Worm (Caenorhabditis elegans) whole organism, young adult: ENCODE results near the gene mrpl-18.

Experiments
- B0261.1 ChIP-seq: sonication (generic microtip); optimal IDR thresholded peaks from 2 replicates; lab custom pipeline; 2016; ENCODE audit warnings: mild to moderate bottlenecking, missing genetic modification characterization, moderate library complexity, missing compliant biosample characterization
- B0336.3 ChIP-seq: fragments of 200-800 bp; sonication (Bioruptor generic); IDR thresholded peaks from 2 replicates; pipeline ENCODE4 v1.3.6; 2022; ENCODE audit warnings: missing genetic modification characterization, missing compliant biosample characterization
- C17E4.6 ChIP-seq: fragments of 200-800 bp; sonication (Bioruptor generic); IDR thresholded peaks from 2 replicates; pipeline ENCODE4 v1.3.6; 2022; ENCODE audit warnings: missing genetic modification reagents, missing genetic modification characterization, missing compliant biosample characterization
- F22D6.2 ChIP-seq: sonication (generic microtip); optimal IDR thresholded peaks from 2 replicates; lab custom pipeline; 2016; ENCODE audit warnings: mild to moderate bottlenecking, missing genetic modification characterization, missing compliant biosample characterization
- F55B11.4 ChIP-seq: sonication (generic microtip); optimal IDR thresholded peaks from 2 replicates; lab custom pipeline; 2016; ENCODE audit warnings: missing compliant biosample characterization, missing genetic modification characterization, borderline replicate concordance; ENCODE audit not compliant: insufficient read depth
- K12H6.12 ChIP-seq: fragments of 200-800 bp; sonication (Bioruptor generic); optimal IDR thresholded peaks from 2 replicates; lab custom pipeline; 2018; ENCODE audit warnings: mild to moderate bottlenecking, missing genetic modification characterization, missing compliant biosample characterization
- Y53G8AR.9 ChIP-seq: fragments of 200-800 bp; sonication (Bioruptor generic); conservative IDR thresholded peaks from 2 replicates; pipeline ENCODE4 v1.3.6; 2022; ENCODE audit warnings: missing genetic modification reagents, missing genetic modification characterization, missing compliant biosample characterization
- ZK185.1 ChIP-seq: sonication (generic microtip); optimal IDR thresholded peaks from 2 replicates; lab custom pipeline; 2016; ENCODE audit warnings: mild to moderate bottlenecking, missing genetic modification characterization, missing compliant biosample characterization; ENCODE audit not compliant: poor library complexity, severe bottlenecking
- akir-1 ChIP-seq: fragments of 200-800 bp; sonication (Bioruptor generic); optimal IDR thresholded peaks from 2 replicates; lab custom pipeline; 2018; ENCODE audit warnings: mild to moderate bottlenecking, missing genetic modification characterization, moderate library complexity, missing compliant biosample characterization
- attf-3 ChIP-seq: fragments of 200-800 bp; sonication (Bioruptor generic); conservative IDR thresholded peaks from 2 replicates; pipeline ENCODE4 v1.3.6; 2022; ENCODE audit warnings: missing genetic modification reagents, missing genetic modification characterization, missing compliant biosample characterization
- bed-1 ChIP-seq: fragments of 200-800 bp; sonication (Bioruptor generic); IDR thresholded peaks from 2 replicates; pipeline ENCODE4 v1.3.6; 2022; ENCODE audit warnings: missing genetic modification reagents, missing genetic modification characterization, missing compliant biosample characterization
- bed-2 ChIP-seq: fragments of 200-800 bp; sonication (Bioruptor generic); IDR thresholded peaks from 2 replicates; pipeline ENCODE4 v1.3.6; 2022; ENCODE audit warnings: missing genetic modification reagents, missing genetic modification characterization, missing compliant biosample characterization
- ceh-27 ChIP-seq: fragments of 200-800 bp; sonication (Bioruptor generic); optimal IDR thresholded peaks from 2 replicates; lab custom pipeline; 2018; ENCODE audit warnings: mild to moderate bottlenecking, missing genetic modification characterization, moderate library complexity, missing compliant biosample characterization
- ceh-79 ChIP-seq: sonication (generic microtip); optimal IDR thresholded peaks from 2 replicates; lab custom pipeline; 2017; ENCODE audit warnings: mild to moderate bottlenecking, missing genetic modification characterization, missing compliant biosample characterization
- chd-7 ChIP-seq: sonication (generic microtip); optimal IDR thresholded peaks from 2 replicates; lab custom pipeline; 2016; ENCODE audit warnings: mild to moderate bottlenecking, missing genetic modification characterization, moderate library complexity, missing compliant biosample characterization
- him-1 ChIP-seq: sonication (generic microtip); optimal IDR thresholded peaks from 2 replicates; lab custom pipeline; 2016; ENCODE audit warnings: missing genotype, missing genetic modification reagents, missing genetic modification characterization, missing compliant biosample characterization
- hrde-1 ChIP-seq: sonication (generic microtip); optimal IDR thresholded peaks from 2 replicates; lab custom pipeline; 2016; ENCODE audit warnings: missing genetic modification characterization, mild to moderate bottlenecking, missing compliant biosample characterization, moderate library complexity, missing genotype, missing genetic modification reagents, borderline replicate concordance
- hsf-1 ChIP-seq: fragments of 200-800 bp; sonication (Bioruptor generic); IDR thresholded peaks from 2 replicates; pipeline ENCODE4 v1.3.6; 2022; ENCODE audit warnings: missing genetic modification reagents, missing genetic modification characterization, missing compliant biosample characterization
- let-526 ChIP-seq: fragments of 200-800 bp; sonication (Bioruptor generic); IDR thresholded peaks from 2 replicates; pipeline ENCODE4 v1.3.6; 2022; ENCODE audit warnings: missing genetic modification reagents, missing genetic modification characterization, missing compliant biosample characterization
- lin-40 ChIP-seq: sonication (generic microtip); optimal IDR thresholded peaks from 2 replicates; lab custom pipeline; 2016; ENCODE audit warnings: missing genetic modification characterization, mild to moderate bottlenecking, missing compliant biosample characterization, missing genotype, missing genetic modification reagents
- lir-1 ChIP-seq: fragments of 200-800 bp; sonication (Bioruptor generic); conservative IDR thresholded peaks from 2 replicates; pipeline ENCODE4 v1.3.6; 2022; ENCODE audit warnings: missing genetic modification reagents, missing genetic modification characterization, missing compliant biosample characterization
- lsl-1 ChIP-seq: fragments of 200-800 bp; sonication (Bioruptor generic); optimal IDR thresholded peaks from 2 replicates; lab custom pipeline; 2018; ENCODE audit warnings: mild to moderate bottlenecking, missing genetic modification characterization, moderate library complexity, missing compliant biosample characterization
- lsy-27 ChIP-seq: sonication (generic microtip); optimal IDR thresholded peaks from 2 replicates; lab custom pipeline; 2017; ENCODE audit warnings: missing genetic modification characterization, mild to moderate bottlenecking, missing compliant biosample characterization, antibody characterized with exemption, missing genotype, borderline replicate concordance; ENCODE audit not compliant: insufficient read depth
- mcd-1 ChIP-seq: fragments of 200-800 bp; sonication (Bioruptor generic); IDR thresholded peaks from 2 replicates; pipeline ENCODE4 v1.3.6; 2022; ENCODE audit warnings: missing genetic modification reagents, missing genetic modification characterization, missing compliant biosample characterization
- mel-28 ChIP-seq: sonication (generic microtip); optimal IDR thresholded peaks from 2 replicates; lab custom pipeline; 2016; ENCODE audit warnings: borderline replicate concordance, mild to moderate bottlenecking, missing genetic modification characterization, missing compliant biosample characterization
- mxl-1 ChIP-seq: sonication (generic microtip); optimal IDR thresholded peaks from 2 replicates; lab custom pipeline; 2016; ENCODE audit warnings: missing genetic modification characterization, missing compliant biosample characterization
- nfya-1 ChIP-seq: sonication (generic microtip); optimal IDR thresholded peaks from 2 replicates; lab custom pipeline; 2017; ENCODE audit warnings: antibody characterized with exemption, missing compliant biosample characterization, missing genetic modification characterization, borderline replicate concordance; ENCODE audit not compliant: insufficient read depth
- nhr-27 ChIP-seq: fragments of 200-800 bp; sonication (Bioruptor generic); optimal IDR thresholded peaks from 2 replicates; lab custom pipeline; 2018; ENCODE audit warnings: mild to moderate bottlenecking, missing genetic modification characterization, moderate library complexity, missing compliant biosample characterization
- nhr-80 ChIP-seq: sonication (generic microtip); optimal IDR thresholded peaks from 2 replicates; lab custom pipeline; 2016; ENCODE audit warnings: missing genetic modification characterization, missing compliant biosample characterization
- pha-4 ChIP-seq: fragments of 150-350 bp; sonication (generic microtip); optimal IDR thresholded peaks from 2 replicates; lab custom pipeline; 2014; ENCODE audit warnings: missing biosample characterization, missing genetic modification reagents, missing genetic modification characterization
- sdz-38 ChIP-seq: sonication (generic microtip); optimal IDR thresholded peaks from 2 replicates; lab custom pipeline; 2016; ENCODE audit warnings: missing genotype, missing genetic modification characterization, missing compliant biosample characterization
- sea-2 ChIP-seq: fragments of 200-800 bp; sonication (Bioruptor generic); IDR thresholded peaks from 2 replicates; pipeline ENCODE4 v1.3.6; 2022; ENCODE audit warnings: missing genetic modification characterization, missing compliant biosample characterization
- tlf-1 ChIP-seq: fragments of 200-800 bp; sonication (Bioruptor generic); optimal IDR thresholded peaks from 2 replicates; lab custom pipeline; 2018; ENCODE audit warnings: mild to moderate bottlenecking, missing genetic modification characterization, missing compliant biosample characterization
- unc-62 ChIP-seq: fragments of 150-350 bp; optimal IDR thresholded peaks from 2 replicates; lab custom pipeline; 2014; ENCODE audit warnings: missing biosample characterization, missing genetic modification reagents, missing genetic modification characterization
- zfh-2 ChIP-seq: fragments of 200-800 bp; sonication (Bioruptor generic); conservative IDR thresholded peaks from 2 replicates; pipeline ENCODE4 v1.3.6; 2022; ENCODE audit warnings: missing genetic modification reagents, missing genetic modification characterization, missing compliant biosample characterization
- ztf-3 ChIP-seq: fragments of 200-800 bp; sonication (Bioruptor generic); optimal IDR thresholded peaks from 2 replicates; lab custom pipeline; 2018; ENCODE audit warnings: mild to moderate bottlenecking, missing genetic modification characterization, missing compliant biosample characterization
- ztf-6 ChIP-seq: fragments of 200-800 bp; sonication (Bioruptor generic); IDR thresholded peaks from 2 replicates; pipeline ENCODE4 v1.3.6; 2022; ENCODE audit warnings: missing genetic modification reagents, missing genetic modification characterization, missing compliant biosample characterization

Gene mrpl-18

DNA sequence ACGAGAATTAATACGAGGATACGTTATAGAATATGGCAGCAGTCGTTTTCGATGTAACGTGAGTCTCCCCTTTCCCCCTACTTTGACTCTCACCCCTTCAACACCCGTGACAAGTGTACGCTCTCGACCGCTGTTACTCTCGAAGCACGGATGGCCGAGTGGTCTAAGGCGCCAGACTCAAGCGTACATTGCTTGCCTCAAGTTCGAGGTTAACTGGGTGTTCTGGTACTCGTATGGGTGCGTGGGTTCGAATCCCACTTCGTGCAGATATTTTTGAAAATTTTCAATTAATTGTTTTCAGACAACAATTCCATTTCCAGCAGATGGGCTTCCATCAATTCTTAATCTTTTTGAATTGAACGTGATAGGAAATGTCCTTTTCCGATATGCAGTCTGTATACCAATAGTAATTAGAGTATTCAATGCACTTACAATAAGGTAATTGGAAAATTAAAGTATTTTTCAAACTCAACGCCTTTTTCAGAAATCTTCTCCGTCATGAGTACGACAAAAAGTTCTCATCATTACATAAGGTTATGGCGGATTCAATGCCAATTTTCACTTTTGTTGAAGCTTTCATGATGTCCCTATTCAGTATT, 35.3 kb upstream of the mrpl-18 start (continued):
- TF ChIP-seq nhr-27 (tag; lab: Kevin White, UChicago) (no peak), bed-1 (GFP tag; lab: Robert Waterston, UW) (no peak), chd-7 (peak; percentile 81), F55B11.4 (tag; lab: Kevin White, UChicago) (no peak), akir-1 (peak; percentile 38), lir-1 (GFP tag; lab: Robert Waterston, UW) (no peak), ZK185.1 (peak; percentile 59), hsf-1 (GFP tag; lab: Robert Waterston, UW) (0 out of 2 replicates have a peak, but pooled peaks have one; percentile 14), tlf-1 (peak; percentile 33), mxl-1 (peak; percentile 87), nhr-80 (tag; lab: Kevin White, UChicago) (peak; percentile 26), nfya-1 (tag; lab: Kevin White, UChicago) (no peak), attf-3 (GFP tag; lab: Robert Waterston, UW) (peak; percentile 64; the same call in 1 of the 2 replicates), C17E4.6 (peak; percentile 53; the same call in 1 of the 2 replicates), B0336.3 (GFP tag; lab: Robert Waterston, UW) (peak; percentile 54; the same call in 1 of the 2 replicates), K12H6.12 (peak; percentile 66), ceh-79 (tag; lab: Kevin White, UChicago) (peak; percentile 37), ztf-6 (GFP tag; lab: Robert Waterston, UW) (peak; percentile 83), unc-62 (GFP tag; lab: Kevin White, UChicago) (no peak), lsl-1 (GFP tag; lab: Kevin White, UChicago) (peak; percentile 57), lsy-27 (no peak), him-1 (tag; lab: Kevin White, UChicago) (peak; percentile 100), hrde-1 (tag; lab: Kevin White, UChicago) (peak; percentile 84), lin-40 (tag; lab: Kevin White, UChicago) (peak; percentile 71), let-526 (GFP tag; lab: Robert Waterston, UW) (no peak), sdz-38 (tag; lab: Kevin White, UChicago) (no peak), F22D6.2 (peak; percentile 17), ztf-3 (no peak), mcd-1 (peak; percentile 73), Y53G8AR.9 (GFP tag; lab: Robert Waterston, UW) (peak; percentile 64; the same call in 1 of the 2 replicates), bed-2 (no peak), ceh-27 (GFP tag; lab: Kevin White, UChicago) (peak; percentile 89), pha-4 (tag; lab: Kevin White, UChicago) (no peak)

DNA sequence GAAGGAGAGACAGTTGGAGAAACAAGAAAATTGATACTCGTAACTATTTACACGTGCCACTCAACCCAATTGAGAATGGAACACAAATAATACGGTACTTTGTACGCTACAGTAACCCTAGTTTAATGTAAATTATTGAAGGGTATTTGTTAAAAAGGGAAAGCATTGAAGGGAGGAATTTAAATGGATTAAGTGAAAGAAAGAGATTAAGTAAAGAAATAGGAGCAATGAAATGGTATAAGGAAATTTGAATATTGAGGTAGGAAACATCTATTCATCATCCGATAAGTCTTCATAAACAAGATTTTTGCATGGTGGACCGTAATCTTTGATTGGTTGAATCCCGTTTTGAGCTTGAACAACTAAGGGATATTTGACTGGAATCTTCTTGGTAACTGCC, 33.5 kb upstream of the mrpl-18 start:
- TF ChIP-seq mel-28 (tag; lab: Kevin White, UChicago), result no peak
- TF ChIP-seq nhr-27 (tag; lab: Kevin White, UChicago), result no peak
- TF ChIP-seq sea-2 (GFP tag; lab: Robert Waterston, UW), result no peak
- no peak for TF ChIP-seq B0261.1 (tag; lab: Kevin White, UChicago)
- TF ChIP-seq, all 124 proteins: peak for 0

DNA sequence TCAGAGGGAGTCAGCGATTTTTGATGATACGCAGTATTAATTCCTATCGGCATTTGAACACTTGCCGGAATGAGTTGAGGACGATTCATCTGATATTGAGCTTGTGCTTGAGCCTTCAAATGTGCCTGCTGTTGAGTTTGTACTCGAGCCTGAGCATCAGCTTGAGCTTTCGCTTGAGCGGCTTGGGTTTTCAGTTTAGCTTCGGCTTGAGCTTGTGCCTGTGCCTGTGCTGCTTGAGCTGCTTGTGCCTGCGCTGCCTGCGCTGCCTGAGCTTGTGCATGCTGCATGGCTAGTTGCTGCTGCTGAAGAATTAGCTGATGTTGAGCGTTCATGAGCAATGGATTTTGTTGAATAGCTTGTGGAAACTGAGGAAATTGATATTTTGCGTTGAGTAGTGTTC, 28.9 kb upstream of the mrpl-18 start:
- TF ChIP-seq zfh-2, result peak; percentile 59
- TF ChIP-seq pha-4 (tag; lab: Kevin White, UChicago), result no peak
